Fruit fly (Drosophila melanogaster) whole organism, larva: ENCODE data around the gene h-cup.

ENCODE experiments used
- noc ChIP-seq: fragments of 200-800 bp; sonication (Bioruptor generic); optimal IDR thresholded peaks from 3 replicates; lab custom pipeline; 2019; ENCODE audit warnings: missing biosample characterization, mild to moderate bottlenecking, missing genetic modification characterization, moderate library complexity

h-cup gene

DNA sequence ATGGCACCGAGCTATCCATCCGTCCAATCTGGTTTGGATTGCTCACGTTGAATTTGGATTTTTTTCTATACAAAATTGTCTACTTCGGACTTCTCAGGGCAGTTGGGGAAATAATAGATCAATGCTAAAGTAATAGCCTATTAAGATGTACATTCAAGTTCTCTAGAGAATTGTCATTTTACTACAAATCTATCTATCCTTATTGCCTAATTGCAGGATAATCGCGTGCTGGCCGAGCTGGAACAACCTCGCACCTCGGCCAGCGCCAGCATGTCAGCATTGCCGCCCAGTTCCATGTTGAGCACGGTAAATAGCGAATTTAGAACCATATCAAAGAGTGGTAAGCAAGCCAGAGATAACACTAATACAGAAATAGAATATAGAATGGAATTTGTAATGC lies at the start of gene h-cup:
TSS of gene h-cup (minus strand) at position 101 of the 400 bp plus-strand sequence.
- no peak for TF ChIP-seq noc (tag; lab: Kevin White, UChicago)

DNA sequence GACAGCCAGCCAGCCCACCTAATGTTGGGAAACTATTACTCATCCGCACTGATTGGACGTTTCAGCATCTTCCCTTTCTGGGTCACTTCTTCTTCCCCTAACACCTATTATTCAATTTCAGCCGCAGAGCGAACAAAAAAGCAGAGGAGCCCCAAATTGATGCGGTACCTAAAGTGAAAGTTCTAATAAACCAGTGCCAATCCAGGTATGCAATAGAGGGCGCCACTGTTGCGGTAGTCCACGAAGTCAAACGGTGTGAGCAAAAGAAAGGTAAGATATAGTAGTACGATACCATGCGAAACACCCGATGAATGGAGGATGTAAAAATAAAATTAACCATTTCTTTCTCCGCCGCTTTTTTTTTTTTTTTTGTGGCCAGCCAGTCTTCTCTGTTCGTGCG lies 48.4 kb upstream of the h-cup start:
- TF ChIP-seq noc (tag; lab: Kevin White, UChicago): no peak

DNA sequence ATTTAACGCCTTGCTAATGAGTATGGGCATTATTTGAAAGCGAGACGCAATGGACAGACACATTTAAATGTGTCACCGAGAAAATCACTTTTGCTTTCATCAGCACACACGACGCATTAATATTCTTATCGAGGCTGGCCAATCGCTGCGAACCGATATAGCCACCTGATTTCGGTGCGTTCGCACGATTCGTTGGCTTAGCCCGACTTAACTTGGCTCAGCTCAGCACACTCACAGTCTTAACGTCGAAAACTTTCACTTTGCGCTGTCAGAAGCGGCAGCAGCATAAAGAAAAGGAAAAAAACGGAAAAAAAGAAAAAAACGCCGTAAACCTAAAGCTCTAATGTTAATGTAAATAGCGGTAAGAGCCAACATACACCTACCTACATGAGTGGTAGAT lies 47.6 kb upstream of the h-cup start:
- no peak for TF ChIP-seq noc (tag; lab: Kevin White, UChicago)

DNA sequence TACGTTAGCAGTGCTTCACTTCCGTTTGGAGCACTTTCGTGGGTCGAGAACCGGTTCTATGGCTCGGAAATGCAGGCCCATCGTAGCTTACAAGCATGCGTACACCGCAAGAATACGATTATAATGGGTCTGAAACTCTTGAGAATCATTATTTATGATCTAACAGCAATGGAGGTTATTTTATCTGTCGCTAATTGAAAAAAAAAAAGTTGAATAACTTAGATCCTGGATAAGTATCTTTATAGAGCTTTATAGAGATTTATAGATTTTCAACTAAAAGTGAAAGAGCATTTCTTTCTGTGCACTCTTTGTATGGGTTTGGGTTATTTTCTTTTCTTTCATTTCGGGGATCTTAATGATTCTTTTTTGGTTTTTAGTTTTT lies 45.1 kb upstream of the h-cup start:
- no peak for TF ChIP-seq noc (tag; lab: Kevin White, UChicago)

DNA sequence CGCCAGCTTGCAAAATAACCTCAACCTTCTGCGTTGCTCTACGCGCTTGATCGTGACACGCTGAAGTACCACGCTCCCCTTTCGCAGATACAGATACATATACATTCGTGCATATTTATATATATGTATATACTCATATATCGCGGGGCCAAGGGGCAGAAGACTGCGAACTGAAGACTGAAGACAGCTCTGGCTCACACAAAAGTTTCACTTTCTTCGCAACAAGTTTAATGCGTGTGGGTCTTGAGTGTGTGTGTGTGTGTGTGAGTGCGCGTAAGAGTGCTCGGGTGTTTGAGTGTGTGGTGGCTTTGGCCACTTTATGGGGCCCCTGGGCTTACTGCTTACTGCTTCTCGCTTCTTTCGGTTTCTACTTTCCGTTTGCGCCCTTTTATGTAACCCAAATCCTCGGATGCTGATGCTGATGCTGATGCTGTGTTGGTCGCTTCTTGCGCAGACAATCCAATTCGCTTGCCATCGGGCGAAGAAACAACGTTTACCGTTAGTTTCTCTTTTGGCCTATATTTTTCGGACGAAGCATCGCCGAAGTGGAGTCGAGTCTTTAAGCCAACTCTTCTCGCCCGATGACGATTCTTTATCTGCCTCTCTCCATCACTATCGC lies 44.6 kb upstream of the h-cup start:
- no peak for TF ChIP-seq noc (tag; lab: Kevin White, UChicago)

DNA sequence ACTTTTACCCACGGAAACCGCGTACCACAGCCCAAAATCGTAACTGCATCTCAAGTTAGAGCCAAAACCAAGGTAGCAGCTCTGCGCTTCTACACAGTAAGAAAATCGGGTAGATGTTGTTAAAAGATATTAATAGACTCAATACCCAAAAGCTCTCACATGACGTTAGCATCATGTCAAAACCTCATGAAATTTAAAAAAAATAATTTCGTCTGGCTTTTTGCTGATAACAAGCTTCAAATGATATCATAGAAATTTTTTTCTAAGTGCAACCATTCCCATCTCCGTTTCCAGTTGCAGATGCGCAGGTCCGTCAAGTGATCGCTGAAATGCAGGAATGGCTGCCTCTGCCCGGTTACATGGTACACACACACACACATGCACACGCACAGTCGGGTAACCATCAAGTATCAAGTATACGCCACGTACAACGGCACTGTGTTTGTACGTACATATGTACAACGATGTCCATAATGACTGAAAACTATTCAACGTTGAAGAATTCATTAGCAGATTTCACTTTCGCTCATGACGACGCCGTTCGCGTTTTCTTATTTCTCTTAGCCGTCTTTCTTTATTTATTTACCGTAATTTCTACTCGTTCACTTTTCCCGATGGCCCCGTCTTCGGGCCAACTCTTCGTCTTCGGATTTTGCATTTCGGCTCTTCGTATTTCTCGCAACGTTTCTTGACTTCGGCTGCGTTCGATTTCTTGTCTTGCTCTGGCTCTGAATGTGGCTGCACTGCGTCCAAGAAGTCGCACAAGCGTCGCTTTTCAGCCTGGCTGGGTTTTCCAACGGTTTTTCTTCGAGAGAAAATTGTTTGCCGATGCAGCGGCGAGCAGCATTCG lies 43.1 kb upstream of the h-cup start:
- TF ChIP-seq noc (tag; lab: Kevin White, UChicago): no peak

DNA sequence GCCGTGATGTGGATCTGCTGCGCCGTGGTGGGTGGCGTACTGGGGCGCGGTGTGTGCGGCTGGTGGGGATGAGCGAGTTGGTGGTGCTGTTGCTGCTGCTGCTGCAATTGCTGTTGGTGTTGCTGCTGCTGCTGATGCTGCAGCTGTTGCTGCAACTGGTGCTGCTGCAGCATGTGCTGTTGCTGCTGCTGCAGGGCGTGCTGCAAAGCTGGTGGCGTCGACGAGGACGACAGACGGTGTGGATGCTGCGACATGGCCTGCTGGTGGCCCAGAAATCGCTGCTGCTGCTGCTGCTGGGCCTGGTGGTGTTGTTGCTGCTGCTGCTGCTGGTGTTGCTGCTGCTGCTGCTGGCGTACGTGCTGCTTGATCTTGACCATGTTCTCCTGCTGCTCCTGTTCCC lies 41.4 kb upstream of the h-cup start:
- TF ChIP-seq noc (tag; lab: Kevin White, UChicago): no peak

DNA sequence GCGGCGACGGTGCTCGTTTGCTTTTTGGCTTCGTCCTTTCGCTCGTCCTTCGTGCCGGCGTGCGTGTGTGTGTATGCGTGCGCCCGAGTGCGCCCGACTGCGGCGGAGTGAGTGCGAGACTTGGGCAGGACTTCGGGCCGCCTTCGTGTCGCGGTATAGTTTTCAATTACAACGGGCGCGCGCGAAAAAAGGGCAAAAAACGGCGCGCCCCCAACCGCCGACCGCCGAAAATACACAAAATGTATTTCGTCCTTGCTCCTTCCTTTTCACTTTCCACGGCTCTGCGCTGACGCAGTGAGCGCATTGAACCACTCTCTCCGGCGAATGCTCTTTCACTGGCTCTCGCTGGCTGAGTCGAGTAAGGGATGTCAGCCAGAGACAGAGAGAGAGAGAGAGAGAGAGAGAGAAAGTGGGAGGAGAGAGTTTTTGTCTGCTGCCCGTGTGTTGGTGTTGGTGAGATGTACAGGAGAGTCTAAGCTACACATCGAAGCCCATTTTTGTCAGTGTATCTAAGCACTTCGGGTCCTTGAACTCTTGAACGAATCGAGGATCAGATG lies 37.7 kb upstream of the h-cup start:
- no peak for TF ChIP-seq noc (tag; lab: Kevin White, UChicago)

DNA sequence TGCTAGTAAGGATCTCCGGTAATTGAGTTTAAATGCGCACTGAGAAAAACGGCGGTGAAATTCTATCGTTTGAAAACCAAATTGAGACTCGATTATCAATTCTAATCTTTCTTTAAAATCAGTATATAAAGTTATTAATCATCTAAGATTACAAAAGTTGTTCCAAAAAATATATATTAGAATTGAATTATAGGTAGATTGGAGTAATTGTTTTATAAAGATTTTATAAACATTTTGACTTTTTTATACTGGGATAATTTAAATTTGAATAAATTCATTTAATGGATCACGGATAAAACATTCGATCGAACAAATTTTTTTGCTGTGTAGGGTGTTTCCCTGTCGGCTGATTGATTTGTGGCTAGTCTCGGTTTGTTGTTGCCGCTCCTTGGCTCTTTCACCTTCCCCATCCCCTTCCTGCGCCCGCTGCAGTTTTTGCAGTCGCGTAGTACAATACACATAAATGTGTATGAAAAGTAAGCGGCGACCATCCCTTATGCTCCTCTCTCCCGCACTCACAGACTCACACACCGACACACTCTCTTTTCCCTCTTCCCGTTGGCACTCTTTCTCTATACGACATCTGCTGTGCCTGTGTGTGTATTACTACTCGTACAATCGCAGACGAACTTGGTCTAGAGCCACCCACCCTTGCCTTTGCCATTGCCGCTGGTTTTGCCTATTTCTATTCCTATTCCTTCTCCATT lies 36.2 kb upstream of the h-cup start:
- no peak for TF ChIP-seq noc (tag; lab: Kevin White, UChicago)

DNA sequence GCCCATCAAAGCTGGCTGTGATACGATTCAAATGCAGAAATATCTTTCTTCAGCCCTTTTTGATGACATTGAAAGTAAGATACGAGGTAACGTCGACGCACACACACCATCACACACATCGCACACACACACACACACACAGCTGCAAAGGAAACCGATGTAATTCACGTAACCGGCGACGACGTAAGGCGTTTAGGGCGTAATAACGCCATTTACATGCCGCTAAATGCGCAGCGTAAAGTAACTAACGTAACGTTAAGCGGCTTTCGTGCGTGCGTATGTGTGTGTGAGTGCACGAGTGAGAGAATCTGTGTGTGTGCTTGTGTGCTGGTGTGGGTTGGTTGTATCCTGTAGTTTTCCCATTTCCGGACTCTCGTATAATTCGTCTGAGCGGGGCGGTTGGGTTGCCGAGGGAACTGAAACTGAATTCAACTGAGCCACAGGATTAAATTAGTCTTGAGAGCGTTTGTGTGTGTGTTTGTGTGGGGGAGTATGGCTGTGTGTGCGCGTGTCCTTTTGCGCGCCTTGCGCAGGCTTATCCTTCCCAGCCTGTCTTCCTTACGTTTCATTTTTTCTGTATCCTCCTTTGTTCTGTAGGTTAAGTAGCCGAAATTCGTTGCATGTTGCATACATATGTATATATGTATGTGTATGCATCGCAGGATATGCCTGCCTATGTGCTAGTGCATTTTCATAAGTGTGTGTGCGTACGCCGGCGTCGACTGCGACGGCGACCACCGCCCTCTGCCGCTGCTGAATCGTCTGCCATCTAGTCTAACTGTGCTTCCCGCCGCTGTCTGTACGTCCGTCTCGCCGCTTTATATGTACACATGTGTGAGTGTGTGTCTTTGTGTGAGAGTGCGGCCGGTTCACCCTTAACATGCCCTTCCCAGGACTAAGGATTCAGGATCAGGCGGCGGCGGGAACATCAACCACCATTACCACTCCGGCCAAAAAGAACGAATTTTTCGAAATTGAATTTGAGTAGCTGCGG lies 35.3 kb upstream of the h-cup start:
- no peak for TF ChIP-seq noc (tag; lab: Kevin White, UChicago)

DNA sequence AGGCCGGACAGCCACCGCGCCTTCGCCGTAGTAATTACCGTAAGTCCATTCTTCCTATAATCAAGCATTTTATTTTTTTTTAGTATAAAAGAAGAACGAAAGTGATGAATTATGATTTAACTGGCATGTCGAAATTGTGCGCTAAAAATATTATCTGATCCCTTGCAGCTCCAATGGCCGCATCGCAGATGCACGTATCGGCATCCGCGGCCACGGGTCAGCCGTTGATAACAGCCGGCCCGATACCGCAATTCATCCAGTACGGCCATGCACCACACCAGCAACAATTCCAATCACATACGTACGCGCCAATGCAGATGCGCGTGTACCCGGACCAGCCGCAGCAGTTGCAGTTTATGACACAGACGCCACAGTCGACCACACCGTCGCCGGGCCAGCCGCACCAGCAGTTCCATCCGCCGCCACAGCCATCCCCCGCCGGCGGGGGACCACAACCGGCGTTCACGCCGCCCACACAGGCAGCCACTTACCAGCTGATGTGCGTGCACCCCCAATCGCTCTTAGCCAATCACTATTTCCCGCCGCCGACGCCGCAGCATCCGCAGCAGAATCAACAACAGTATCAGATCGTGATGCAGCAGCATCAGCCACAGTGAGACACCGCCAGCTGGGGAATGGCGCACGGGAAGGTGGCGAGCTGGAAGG lies 32.3 kb upstream of the h-cup start:
- TF ChIP-seq noc (tag; lab: Kevin White, UChicago): no peak

DNA sequence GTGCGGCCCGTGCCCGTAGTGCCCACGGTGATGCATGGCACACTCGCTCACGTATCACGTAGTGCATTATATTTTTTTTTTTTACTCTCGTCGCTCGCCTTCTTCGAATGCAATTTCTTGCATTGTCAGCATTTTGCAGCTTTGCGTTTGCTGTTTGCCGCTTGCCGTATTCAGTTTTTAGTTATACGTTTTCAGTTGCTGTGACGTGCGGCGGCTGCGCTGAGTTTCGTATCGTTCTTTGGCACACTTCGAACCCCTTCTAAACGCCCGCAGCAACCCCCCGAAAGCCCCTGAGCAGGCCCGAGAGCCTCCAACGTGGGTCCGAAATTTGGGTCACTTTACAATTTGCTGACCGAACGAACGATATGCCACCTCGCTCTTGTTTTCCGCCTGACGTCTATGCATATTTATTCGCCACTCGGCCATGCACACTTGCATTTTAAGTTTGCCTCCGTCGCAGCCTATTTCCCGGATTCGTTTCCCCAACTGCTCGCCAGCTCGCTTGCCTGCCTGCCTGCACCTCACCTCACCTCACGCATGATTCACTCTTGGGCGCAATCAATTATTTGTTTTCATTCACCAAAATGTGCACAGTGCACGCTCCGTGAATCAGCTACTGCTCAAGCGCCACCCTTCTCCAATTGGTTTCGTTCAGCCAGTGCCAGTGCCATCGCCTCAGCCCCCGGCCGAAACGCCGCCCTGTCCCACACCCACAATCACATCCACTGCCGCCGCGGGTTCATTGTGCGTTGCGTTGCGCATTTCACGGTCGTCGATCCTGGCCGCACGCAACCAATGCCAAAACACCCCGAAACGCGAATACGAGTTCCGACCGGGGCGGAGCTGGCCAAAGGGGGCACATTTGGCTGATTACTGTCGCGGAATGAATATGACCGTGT lies 28.2 kb upstream of the h-cup start:
- TF ChIP-seq noc (tag; lab: Kevin White, UChicago): no peak
